Worm (Caenorhabditis elegans): ENCODE measurements around the gene drd-50.

drd-50 gene

DNA sequence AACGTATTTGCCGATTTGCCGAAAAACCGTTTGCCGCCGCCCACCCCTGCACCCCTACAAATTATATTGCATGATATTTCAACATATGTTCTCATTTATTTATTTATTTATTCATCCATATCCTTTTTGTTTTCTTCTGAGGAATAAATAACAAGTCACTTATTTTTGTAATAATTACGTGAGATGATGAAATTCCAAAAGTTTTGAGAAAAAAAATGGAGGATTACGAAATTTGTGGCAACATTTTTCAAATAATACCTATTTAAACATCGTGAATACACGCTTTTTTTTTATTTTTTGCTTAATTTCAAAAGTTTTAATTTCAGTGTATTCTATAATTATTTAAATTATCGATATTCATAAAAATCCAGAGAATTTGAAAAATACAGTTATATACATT lies 20.6 kb upstream of the drd-50 start:
- TF ChIP-seq madf-9 (GFP tag; conservative IDR thresholded peaks at IDR 0.05) (peak; percentile 26; the same call in 1 of the 2 replicates), egl-43 (GFP tag; IDR thresholded peaks at IDR 0.05) (no peak), mdt-29 (GFP tag; IDR thresholded peaks at IDR 0.05) (no peak), aha-1 (tag) (peak; percentile 61), zip-11 (GFP tag; IDR thresholded peaks at IDR 0.05) (no peak), rbr-2 (tag; optimal IDR thresholded peaks at IDR 0.05) (no peak), Y48G9A.11 (GFP tag; IDR thresholded peaks at IDR 0.05) (no peak), ceh-28 (tag; optimal IDR thresholded peaks at IDR 0.05) (no peak)

DNA sequence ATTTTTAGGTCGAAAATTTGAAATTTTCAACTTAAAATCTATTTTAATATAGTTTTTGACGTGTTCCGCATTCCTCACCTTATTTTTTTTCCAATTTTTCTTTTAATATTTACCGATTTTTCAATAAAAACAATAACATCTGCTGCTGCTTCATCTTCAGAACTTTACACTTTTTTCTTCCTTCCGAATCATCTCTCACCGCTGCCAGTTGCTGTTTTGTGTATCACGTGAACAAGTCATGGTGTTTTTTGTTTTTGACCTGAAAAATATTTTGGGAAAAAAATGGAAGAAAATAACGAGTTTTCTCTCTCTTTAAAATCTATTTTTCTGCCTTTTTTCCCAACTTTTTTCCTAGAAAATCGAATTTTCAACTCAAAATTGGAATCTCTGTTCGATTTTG lies 17.8 kb upstream of the drd-50 start:
- TF ChIP-seq nhr-10 (tag; optimal IDR thresholded peaks at IDR 0.05) (no peak), hlh-30 (tag; optimal IDR thresholded peaks at IDR 0.05; ENCODE audit: insufficient read depth) (peak; percentile 45), daf-16 (GFP tag; optimal IDR thresholded peaks at IDR 0.05) (peak in 1 of 2 experiments; percentile 95), daf-16 (tag; optimal IDR thresholded peaks at IDR 0.05) (no peak)

ce11 chrIV:4102720-4103119 lies 14.8 kb upstream of the drd-50 start, which contains the start of gene ubc-1:
Gene ubc-1 (plus strand): TSS chrIV:4103020.
- TF ChIP-seq unc-62 (GFP tag; optimal IDR thresholded peaks at IDR 0.05 in 1 of 2) (peak in 1 of 2 experiments; percentile 58), unc-62 (tag; optimal IDR thresholded peaks at IDR 0.05) (no peak), lim-7 (GFP tag; IDR thresholded peaks at IDR 0.05) (no peak)

ce11 chrIV:4108767-4109166 lies 8.8 kb upstream of the drd-50 start, which contains the start of gene C35B1.7:
Gene C35B1.7 (plus strand): TSS chrIV:4109067.
- TF ChIP-seq nhr-77 (tag; optimal IDR thresholded peaks at IDR 0.05) (no peak), madf-5 (GFP tag; IDR thresholded peaks at IDR 0.05) (no peak), duxl-1 (tag; optimal IDR thresholded peaks at IDR 0.05; ENCODE audit: poor library complexity) (no peak), ceh-20 (GFP tag; IDR thresholded peaks at IDR 0.05) (no peak), ceh-28 (tag; optimal IDR thresholded peaks at IDR 0.05) (no peak), ceh-82 (tag; optimal IDR thresholded peaks at IDR 0.05) (no peak), mdt-29 (GFP tag; IDR thresholded peaks at IDR 0.05) (no peak), pqm-1 (tag; optimal IDR thresholded peaks at IDR 0.05) (no peak), arid-1 (GFP tag; conservative IDR thresholded peaks at IDR 0.05) (no peak), lim-7 (GFP tag; IDR thresholded peaks at IDR 0.05) (no peak), hmg-1.1 (GFP tag; IDR thresholded peaks at IDR 0.05) (no peak), dmd-6 (GFP tag; IDR thresholded peaks at IDR 0.05) (no peak), hlh-30 (tag; optimal IDR thresholded peaks at IDR 0.05; ENCODE audit: insufficient read depth) (no peak), lir-3 (tag; optimal IDR thresholded peaks at IDR 0.05) (no peak), ceh-32 (tag; optimal IDR thresholded peaks at IDR 0.05; ENCODE audit: poor library complexity) (no peak), mxl-3 (GFP tag; optimal IDR thresholded peaks at IDR 0.05) (no peak), F10B5.3 (tag; optimal IDR thresholded peaks at IDR 0.05) (no peak), lin-38 (GFP tag; IDR thresholded peaks at IDR 0.05) (no peak)

DNA sequence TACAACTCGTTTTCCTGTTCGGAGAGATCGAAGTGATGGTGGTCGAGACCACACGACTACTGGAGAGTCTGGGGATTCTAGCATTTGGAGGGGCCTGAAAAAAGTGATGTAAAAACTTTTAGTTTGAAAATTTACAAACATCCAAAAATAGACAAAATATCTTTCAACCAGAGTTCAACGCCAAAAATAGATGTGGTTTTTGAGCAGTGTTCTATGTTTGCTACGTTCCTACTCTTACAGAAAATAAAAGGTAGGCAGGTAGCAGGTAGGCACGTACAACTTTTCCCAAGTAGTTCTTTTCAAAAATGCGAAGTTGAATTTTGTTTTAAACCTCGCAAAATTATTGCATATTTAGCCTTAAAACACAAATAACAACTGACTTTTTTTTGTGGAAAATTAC lies 5.1 kb upstream of the drd-50 start, which contains the start of gene F49F1.14:
Gene F49F1.14, minus strand, starts transcription at position 101 of the 400 bp plus-strand sequence.
- TF ChIP-seq F26F4.8 (GFP tag; conservative IDR thresholded peaks at IDR 0.05) (no peak), nhr-28 (tag; optimal IDR thresholded peaks at IDR 0.05) (no peak), dmd-8 (GFP tag; IDR thresholded peaks at IDR 0.05) (no peak), lin-15B (tag; optimal IDR thresholded peaks at IDR 0.05) (no peak), rbr-2 (tag; optimal IDR thresholded peaks at IDR 0.05) (no peak), snpc-4 (tag; optimal IDR thresholded peaks at IDR 0.05) (no peak), R02D3.7 (tag; optimal IDR thresholded peaks at IDR 0.05) (no peak), daf-16 (GFP tag; optimal IDR thresholded peaks at IDR 0.05) (no peak), daf-16 (tag; optimal IDR thresholded peaks at IDR 0.05) (no peak), spr-3 (GFP tag; optimal IDR thresholded peaks at IDR 0.05) (no peak), attf-4 (tag; optimal IDR thresholded peaks at IDR 0.05) (no peak), ceh-44 (GFP tag; IDR thresholded peaks at IDR 0.05) (no peak), Y75B8A.6 (GFP tag; IDR thresholded peaks at IDR 0.05) (no peak), unc-130 (GFP tag; optimal IDR thresholded peaks at IDR 0.05) (no peak), dmd-6 (GFP tag; IDR thresholded peaks at IDR 0.05) (no peak), madf-5 (GFP tag; IDR thresholded peaks at IDR 0.05) (no peak), lin-13 (GFP tag; optimal IDR thresholded peaks at IDR 0.05) (no peak), ama-1 (optimal IDR thresholded peaks at IDR 0.05) (no peak), nhr-76 (tag; optimal IDR thresholded peaks at IDR 0.05) (no peak), madf-9 (GFP tag; conservative IDR thresholded peaks at IDR 0.05) (no peak)

All from whole organism, L4 larva.